Worm (Caenorhabditis elegans): Measurements from ENCODE around the gene C01C4.3.

Gene C01C4.3

ce11 chrX:3696603-3697002, at the start of gene C01C4.3:
C01C4.3 (plus strand) TSS chrX:3696903.
- TF ChIP-seq elt-3 (tag; optimal IDR thresholded peaks at IDR 0.05) (no peak), unc-98 (GFP tag; IDR thresholded peaks at IDR 0.05) (no peak), pqm-1 (tag; optimal IDR thresholded peaks at IDR 0.05) (no peak), nhr-84 (tag; optimal IDR thresholded peaks at IDR 0.05) (no peak), efl-1 (optimal IDR thresholded peaks at IDR 0.05) (no peak), efl-1 (GFP tag; optimal IDR thresholded peaks at IDR 0.05 in 1 of 2) (peak in 1 of 2 experiments; percentile 32)

- TF ChIP-seq lin-13 (GFP tag; optimal IDR thresholded peaks at IDR 0.05) (peak; percentile 24), xbp-1 (tag; optimal IDR thresholded peaks at IDR 0.05) (peak; percentile 53), ceh-82 (tag; optimal IDR thresholded peaks at IDR 0.05) (peak in 2 of 3 experiments; percentile 1 to 53), nhr-19 (GFP tag; conservative IDR thresholded peaks at IDR 0.05) (peak; percentile 42; the same call in 1 of the 2 replicates), fkh-10 (GFP tag; optimal IDR thresholded peaks at IDR 0.05) (no peak), snpc-4 (tag; optimal IDR thresholded peaks at IDR 0.05) (no peak), lsy-2 (tag; optimal IDR thresholded peaks at IDR 0.05) (peak; percentile 58 to 59), ceh-90 (tag; optimal IDR thresholded peaks at IDR 0.05) (no peak), mab-9 (GFP tag; IDR thresholded peaks at IDR 0.05) (no peak), swsn-7 (tag; optimal IDR thresholded peaks at IDR 0.05) (peak; percentile 60), C34B4.2 (tag; optimal IDR thresholded peaks at IDR 0.05) (no peak), isw-1 (GFP tag; IDR thresholded peaks at IDR 0.05) (peak; percentile 5; the same call in 1 of the 2 replicates), tbx-2 (tag; optimal IDR thresholded peaks at IDR 0.05) (peak; percentile 49), elt-2 (tag; optimal IDR thresholded peaks at IDR 0.05) (peak; percentile 6), nhr-71 (tag; optimal IDR thresholded peaks at IDR 0.05) (peak; percentile 71), dpl-1 (GFP tag; optimal IDR thresholded peaks at IDR 0.05) (peak in 2 of 3 experiments; percentile 35 to 43), snu-23 (GFP tag; optimal IDR thresholded peaks at IDR 0.05) (peak; percentile 64), mep-1 (tag; optimal IDR thresholded peaks at IDR 0.05) (peak; percentile 80), hlh-17 (GFP tag; optimal IDR thresholded peaks at IDR 0.05; ENCODE audit: borderline replicate concordance) (no peak), fkh-8 (tag; optimal IDR thresholded peaks at IDR 0.05) (peak; percentile 27), nhr-11 (tag; optimal IDR thresholded peaks at IDR 0.05) (no peak), pqm-1 (tag; optimal IDR thresholded peaks at IDR 0.05) (no peak), irx-1 (tag; optimal IDR thresholded peaks at IDR 0.05) (peak; percentile 27), efl-1 (optimal IDR thresholded peaks at IDR 0.05) (peak; percentile 29 to 45), efl-1 (GFP tag; optimal IDR thresholded peaks at IDR 0.05 in 1 of 2) (peak; percentile 20 to 93), egl-13 (tag; optimal IDR thresholded peaks at IDR 0.05) (no peak), ceh-8 (GFP tag; optimal IDR thresholded peaks at IDR 0.05) (no peak), nhr-47 (tag; optimal IDR thresholded peaks at IDR 0.05) (peak; percentile 67), mdl-1 (tag; optimal IDR thresholded peaks at IDR 0.05) (peak; percentile 49 to 87), nhr-90 (tag; optimal IDR thresholded peaks at IDR 0.05; ENCODE audit: poor library complexity) (peak; percentile 43), nhr-20 (tag; optimal IDR thresholded peaks at IDR 0.05) (peak; percentile 62), pax-3 (tag; optimal IDR thresholded peaks at IDR 0.05) (no peak), lin-14 (GFP tag; optimal IDR thresholded peaks at IDR 0.05) (peak; percentile 78), nhr-237 (tag; optimal IDR thresholded peaks at IDR 0.05) (no peak), C04F5.9 (tag; optimal IDR thresholded peaks at IDR 0.05) (no peak), pag-3 (tag; optimal IDR thresholded peaks at IDR 0.05; ENCODE audit: borderline replicate concordance, insufficient read depth) (no peak), unc-86 (tag; optimal IDR thresholded peaks at IDR 0.05) (peak; percentile 30), nhr-85 (tag) (peak; percentile 75), sup-37 (GFP tag; optimal IDR thresholded peaks at IDR 0.05) (no peak), F16B12.6 (tag; optimal IDR thresholded peaks at IDR 0.05) (peak; percentile 89), blmp-1 (tag; optimal IDR thresholded peaks at IDR 0.05) (peak; percentile 85), ceh-88 (GFP tag; IDR thresholded peaks at IDR 0.05) (peak; percentile 15; the same call in 1 of the 2 replicates), C16A3.4 (tag; optimal IDR thresholded peaks at IDR 0.05) (peak; percentile 35), lin-35 (GFP tag; optimal IDR thresholded peaks at IDR 0.05) (peak; percentile 36 to 67), rnt-1 (tag; optimal IDR thresholded peaks at IDR 0.05) (peak; percentile 52), Y116A8C.19 (tag; optimal IDR thresholded peaks at IDR 0.05; ENCODE audit: borderline replicate concordance) (no peak)
These were observed 46.4 kb upstream of the C01C4.3 start, which contains the start of the genes sax-1 and R11G1.2 for ce11 chrX:3650100-3650809. sax-1 (minus strand) TSS chrX:3650150. R11G1.2 (plus strand) TSS chrX:3650614.
